Fruit fly (Drosophila melanogaster) S2 (cell line): ENCODE results near the gene CG43175.

Source experiments
- CG8478 ChIP-seq: fragments of >200 bp; optimal IDR thresholded peaks from 2 replicates; lab custom pipeline; 2018
- CTCF ChIP-seq, 2 experiments: fragments of >200 bp; optimal IDR thresholded peaks; 2 replicates each; lab custom pipeline; 2018

DNA sequence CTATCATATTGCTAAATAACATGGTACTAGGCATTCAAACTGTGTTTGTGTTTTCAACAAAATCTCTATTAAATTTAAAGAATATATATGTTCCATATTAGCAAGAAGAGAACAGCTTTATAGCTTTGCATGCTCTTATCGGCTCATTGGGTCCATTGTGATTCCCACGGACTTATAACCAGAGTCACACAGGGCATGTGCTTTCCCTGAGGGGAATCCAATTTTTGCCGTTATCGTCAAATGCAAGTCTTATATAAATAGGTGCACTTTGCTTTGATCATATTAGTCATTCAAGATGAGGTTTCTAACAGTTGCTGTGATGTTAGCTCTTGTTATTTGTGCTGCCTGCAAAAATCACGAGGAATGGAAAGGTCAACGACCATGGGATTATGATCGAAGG, 36.8 kb downstream of the CG43175 start, which contains the start of gene CG45045:
- TF ChIP-seq CTCF (optimal IDR thresholded peaks at IDR 0.05; lab: Kevin White, UChicago) (no peak), CG8478 (lab: Kevin White, UChicago) (no peak)
